Fruit fly (Drosophila melanogaster) whole organism, wandering third instar larva: ENCODE results near the gene CG1544.
A peak's percentile ranks its signal among the peaks of the same experiment; 100 is the strongest.

Experiments used
- Abd-B ChIP-seq: fragments of >200 bp; optimal IDR thresholded peaks from 2 replicates; lab custom pipeline; 2017; ENCODE audit warnings: missing biosample characterization, missing genetic modification characterization
- CG9705 ChIP-seq: fragments of 200-800 bp; sonication (Bioruptor generic); optimal IDR thresholded peaks from 2 replicates; lab custom pipeline; 2018; ENCODE audit warnings: missing biosample characterization, mild to moderate bottlenecking, missing genetic modification characterization
- CrebA ChIP-seq: fragments of 200-800 bp; sonication (Bioruptor generic); optimal IDR thresholded peaks from 2 replicates; lab custom pipeline; 2016; ENCODE audit warnings: missing biosample characterization, mild to moderate bottlenecking, missing genetic modification characterization, borderline replicate concordance
- Dif ChIP-seq: fragments of 200-275, 200-300 bp; sonication (Bioruptor generic); optimal IDR thresholded peaks from 2 replicates; lab custom pipeline; 2018; ENCODE audit warnings: missing biosample characterization, missing genetic modification characterization; ENCODE audit not compliant: partially characterized antibody
- GATAd ChIP-seq: sonication (Bioruptor generic); optimal IDR thresholded peaks from 2 replicates; lab custom pipeline; 2016; ENCODE audit warnings: missing biosample characterization, missing genetic modification characterization
- HLH106 ChIP-seq: fragments of 200-800 bp; optimal IDR thresholded peaks from 3 replicates; lab custom pipeline; 2019; ENCODE audit warnings: missing biosample characterization, mild to moderate bottlenecking, missing genetic modification characterization, moderate library complexity
- Hr78 ChIP-seq: fragments of >200 bp; optimal IDR thresholded peaks from 2 replicates; lab custom pipeline; 2017; ENCODE audit warnings: missing biosample characterization, missing genetic modification characterization
- Hr83 ChIP-seq: fragments of 200-300 bp; sonication (Bioruptor generic); optimal IDR thresholded peaks from 2 replicates; lab custom pipeline; 2016; ENCODE audit warnings: missing biosample characterization, mild to moderate bottlenecking, missing genetic modification characterization, moderate library complexity; ENCODE audit not compliant: poor library complexity, severe bottlenecking
- Myc ChIP-seq: fragments of >200 bp; optimal IDR thresholded peaks from 2 replicates; lab custom pipeline; 2017
- N ChIP-seq: fragments of >200 bp; optimal IDR thresholded peaks from 2 replicates; lab custom pipeline; 2018; ENCODE audit warnings: missing biosample characterization, missing external identifiers, missing genetic modification characterization
- OdsH ChIP-seq: fragments of 200-800 bp; sonication (Bioruptor generic); optimal IDR thresholded peaks from 2 replicates; lab custom pipeline; 2016; ENCODE audit warnings: missing biosample characterization, mild to moderate bottlenecking, missing genetic modification characterization
- Rel ChIP-seq, 2 experiments: fragments of 200-800 bp; sonication (Bioruptor generic) in 1 of 2; optimal IDR thresholded peaks; 2 replicates in 1 of 2; 3 replicates in 1 of 2; lab custom pipeline; 2016 to 2019; ENCODE audit warnings: mild to moderate bottlenecking in 2 of 2, missing biosample characterization in 2 of 2, missing genetic modification characterization in 2 of 2, moderate library complexity in 1 of 2
- Sp1 ChIP-seq: fragments of 200-800 bp; sonication (Bioruptor generic); optimal IDR thresholded peaks from 3 replicates; lab custom pipeline; 2019; ENCODE audit warnings: missing biosample characterization, mild to moderate bottlenecking, missing genetic modification characterization, moderate library complexity
- br ChIP-seq: fragments of 200-800 bp; sonication (Bioruptor generic); optimal IDR thresholded peaks from 2 replicates; lab custom pipeline; 2016; ENCODE audit warnings: missing biosample characterization, missing genetic modification characterization
- dl ChIP-seq, 2 experiments: fragments of 175-275, 200-275 bp in 1 of 2; fragments of 200-275 bp in 1 of 2; sonication (Bioruptor generic); optimal IDR thresholded peaks; lab custom pipeline; 2018; ENCODE audit warnings: mild to moderate bottlenecking in 2 of 2, missing biosample characterization in 2 of 2, missing genetic modification characterization in 2 of 2, moderate library complexity in 2 of 2; ENCODE audit not compliant: partially characterized antibody in 2 of 2, insufficient read depth in 1 of 2
- dmrt93B ChIP-seq: fragments of 200-800 bp; sonication (Bioruptor generic); optimal IDR thresholded peaks from 2 replicates; lab custom pipeline; 2018; ENCODE audit warnings: missing biosample characterization, mild to moderate bottlenecking, missing genetic modification characterization
- dsf ChIP-seq: sonication (Bioruptor generic); optimal IDR thresholded peaks from 2 replicates; lab custom pipeline; 2016; ENCODE audit warnings: missing biosample characterization, missing genetic modification characterization, borderline replicate concordance
- foxo ChIP-seq, 2 experiments: fragments of 200-800 bp; sonication (Bioruptor generic); optimal IDR thresholded peaks; 2 replicates in 1 of 2; 3 replicates in 1 of 2; lab custom pipeline; 2016 to 2017; ENCODE audit warnings: missing biosample characterization in 2 of 2, missing genetic modification characterization in 2 of 2
- fru ChIP-seq: fragments of 200-800 bp; sonication (Bioruptor generic); optimal IDR thresholded peaks from 3 replicates; lab custom pipeline; 2016; ENCODE audit warnings: missing biosample characterization, mild to moderate bottlenecking, missing genetic modification characterization
- h ChIP-seq: fragments of 200-800 bp; sonication (Bioruptor generic); optimal IDR thresholded peaks from 3 replicates; lab custom pipeline; 2016; ENCODE audit warnings: missing biosample characterization, mild to moderate bottlenecking, missing genetic modification characterization
- lola ChIP-seq: fragments of >200 bp; optimal IDR thresholded peaks from 2 replicates; lab custom pipeline; 2017; ENCODE audit warnings: missing biosample characterization, missing genetic modification characterization
- pan ChIP-seq: fragments of >200 bp; optimal IDR thresholded peaks from 2 replicates; lab custom pipeline; 2017
- psq ChIP-seq: fragments of 200-800 bp; sonication (Bioruptor generic); optimal IDR thresholded peaks from 3 replicates; lab custom pipeline; 2017; ENCODE audit warnings: missing biosample characterization, mild to moderate bottlenecking, missing genetic modification characterization, moderate library complexity
- rgr ChIP-seq: fragments of 200-800 bp; sonication (Bioruptor generic); optimal IDR thresholded peaks from 3 replicates; lab custom pipeline; 2016; ENCODE audit warnings: missing biosample characterization, mild to moderate bottlenecking, missing genetic modification characterization
- sage ChIP-seq: fragments of 200-800 bp; sonication (Bioruptor generic); optimal IDR thresholded peaks from 2 replicates; lab custom pipeline; 2016; ENCODE audit warnings: missing biosample characterization, mild to moderate bottlenecking, missing genetic modification characterization
- sv ChIP-seq: fragments of 200-800 bp; sonication (Bioruptor generic); optimal IDR thresholded peaks from 3 replicates; lab custom pipeline; 2016; ENCODE audit warnings: missing biosample characterization, missing genetic modification characterization
- usp ChIP-seq: fragments of >200 bp; optimal IDR thresholded peaks from 2 replicates; lab custom pipeline; 2017; ENCODE audit warnings: missing biosample characterization, missing genetic modification characterization
- woc ChIP-seq: sonication (Bioruptor generic); optimal IDR thresholded peaks from 2 replicates; lab custom pipeline; 2016; ENCODE audit warnings: missing biosample characterization, mild to moderate bottlenecking, missing genetic modification characterization

The CG1544 gene

DNA sequence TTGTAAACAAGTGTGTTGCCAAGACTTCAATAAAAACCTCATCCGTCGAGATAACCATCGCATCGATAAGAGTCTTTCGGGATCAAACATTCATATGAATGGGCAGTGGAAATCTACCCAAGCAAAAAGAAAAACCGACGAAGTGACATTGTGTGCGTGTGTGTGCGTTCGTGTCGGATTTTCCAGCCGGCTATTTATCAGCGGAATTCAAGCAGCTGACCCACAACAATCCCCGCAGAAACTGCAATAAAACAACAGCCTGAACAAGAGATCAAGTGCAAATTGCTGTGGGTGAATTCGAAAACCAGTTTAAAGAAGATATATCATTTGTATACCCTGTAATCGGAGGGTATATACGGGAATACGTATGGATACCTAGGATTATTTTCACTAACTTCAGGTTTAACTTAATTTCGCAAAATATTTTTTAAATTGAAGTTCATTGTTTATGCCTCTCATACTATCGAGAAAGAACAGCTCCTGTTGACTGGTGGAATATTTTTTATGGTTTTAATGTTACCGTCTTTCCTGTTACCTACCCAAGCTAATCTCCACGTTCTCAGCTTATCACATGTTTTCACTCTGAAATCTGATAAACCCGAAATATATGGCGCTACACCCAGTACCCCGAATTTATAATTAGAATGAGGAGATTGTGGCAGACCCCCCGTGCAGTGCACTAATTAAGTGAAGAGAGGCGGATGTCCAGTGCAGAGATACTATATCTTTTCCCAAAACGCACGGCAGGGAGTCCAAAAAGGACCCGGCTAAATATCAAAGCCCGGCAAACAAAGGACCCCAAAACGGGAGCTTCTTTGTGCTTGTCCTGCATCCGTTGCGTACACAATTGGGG lies 652 bp downstream of the CG1544 start:
- TF ChIP-seq Sp1, result no peak
- no peak for TF ChIP-seq sv
- TF ChIP-seq woc (GFP tag; lab: Kevin White, UChicago), result peak; percentile 27
- TF ChIP-seq rgr (GFP tag; lab: Kevin White, UChicago), result peak; percentile 26
- TF ChIP-seq OdsH, result peak; percentile 28
- peak; percentile 39 for TF ChIP-seq HLH106 (tag; lab: Kevin White, UChicago)
- TF ChIP-seq h (GFP tag; lab: Kevin White, UChicago), result peak; percentile 56
- peak; percentile 17 for TF ChIP-seq fru (GFP tag; lab: Kevin White, UChicago)
- TF ChIP-seq foxo (GFP tag; optimal IDR thresholded peaks at IDR 0.05; lab: Kevin White, UChicago), result peak in 1 of 2 experiments; percentile 41
- TF ChIP-seq psq (GFP tag; lab: Kevin White, UChicago), result no peak

DNA sequence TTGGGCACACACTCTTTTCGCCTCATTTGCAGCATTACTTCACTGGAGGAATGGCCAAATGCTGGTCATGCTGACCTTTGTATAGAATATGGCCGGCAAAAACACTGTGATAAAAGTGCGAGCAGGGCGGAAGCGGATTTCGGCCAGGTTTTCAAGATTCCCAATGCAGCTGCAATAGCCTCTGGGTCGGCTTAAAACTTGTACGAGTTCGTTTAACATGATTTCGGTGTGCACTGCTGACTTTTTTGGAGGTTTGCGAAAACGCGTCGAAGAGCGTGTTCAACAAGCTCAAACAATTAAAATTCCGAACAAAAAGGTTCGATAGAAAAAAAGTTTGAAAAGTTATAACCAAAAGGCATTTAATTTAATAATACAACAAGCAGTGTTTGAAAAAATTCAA lies 13.9 kb downstream of the CG1544 start, which contains the start of gene chp:
TSS of gene chp (minus strand) at position 101 of the 400 bp plus-strand sequence.
- TF ChIP-seq h (GFP tag; lab: Kevin White, UChicago), result no peak
- TF ChIP-seq CrebA (GFP tag; lab: Kevin White, UChicago), result no peak
- TF ChIP-seq Dif (GFP tag; lab: Kevin White, UChicago), result no peak
- TF ChIP-seq lola (GFP tag; lab: Kevin White, UChicago), result no peak
- no peak for TF ChIP-seq dl (GFP tag; optimal IDR thresholded peaks at IDR 0.05; lab: Kevin White, UChicago; ENCODE audit: insufficient read depth in 1 of 2, partially characterized antibody in 2 of 2)
- TF ChIP-seq, all 38 proteins: peak for 0

- TF ChIP-seq Myc (peak; percentile 59), dl (GFP tag; optimal IDR thresholded peaks at IDR 0.05; lab: Kevin White, UChicago; ENCODE audit: insufficient read depth in 1 of 2, partially characterized antibody in 2 of 2) (no peak)
These were observed 16.5 kb downstream of the CG1544 start, which contains the start of the genes Zwilch and CG1542 for dm6 chr3R:31213227-31213626. Gene Zwilch (minus strand): TSS chr3R:31213376. Gene CG1542 (plus strand): TSS chr3R:31213458.

dm6 chr3R:31215830-31216229 lies 19.1 kb downstream of the CG1544 start, which contains the start of gene CG15561:
Gene CG15561 (minus strand): TSS chr3R:31215942.
- TF ChIP-seq sage (GFP tag; lab: Kevin White, UChicago) (no peak), GATAd (GFP tag; lab: Kevin White, UChicago) (no peak), rgr (GFP tag; lab: Kevin White, UChicago) (no peak), pan (lab: Kevin White, UChicago) (no peak), fru (GFP tag; lab: Kevin White, UChicago) (no peak), h (GFP tag; lab: Kevin White, UChicago) (no peak), HLH106 (tag; lab: Kevin White, UChicago) (peak; percentile 36), foxo (GFP tag; optimal IDR thresholded peaks at IDR 0.05; lab: Kevin White, UChicago) (no peak), sv (no peak), Rel (GFP tag; optimal IDR thresholded peaks at IDR 0.05; lab: Kevin White, UChicago) (no peak), Rel (tag; optimal IDR thresholded peaks at IDR 0.05; lab: Kevin White, UChicago) (peak; percentile 45), Abd-B (GFP tag; lab: Kevin White, UChicago) (no peak), br (GFP tag; lab: Kevin White, UChicago) (no peak), CrebA (GFP tag; lab: Kevin White, UChicago) (no peak), CG9705 (GFP tag; lab: Kevin White, UChicago) (no peak), dmrt93B (no peak), Myc (peak; percentile 27), Hr83 (peak; percentile 80), dsf (no peak), N (GFP tag; lab: Kevin White, UChicago) (no peak), Hr78 (GFP tag; lab: Kevin White, UChicago) (no peak), psq (GFP tag; lab: Kevin White, UChicago) (no peak), Sp1 (no peak), dl (GFP tag; optimal IDR thresholded peaks at IDR 0.05; lab: Kevin White, UChicago; ENCODE audit: insufficient read depth in 1 of 2, partially characterized antibody in 2 of 2) (no peak), usp (no peak)
